Worm (Caenorhabditis elegans) whole organism, L2 larva: Measurements from ENCODE around the gene T05A7.6.

ENCODE experiments used
- ama-1 ChIP-seq: fragments of 150-350 bp; optimal IDR thresholded peaks from 2 replicates; lab custom pipeline; 2018; ENCODE audit warnings: inconsistent platforms
- lsy-2 ChIP-seq, 2 experiments: fragments of 150-350 bp in 1 of 2; sonication (generic microtip) in 1 of 2; optimal IDR thresholded peaks; 2 replicates each; lab custom pipeline; 2014 to 2017; ENCODE audit warnings: missing biosample characterization in 2 of 2, missing genetic modification characterization in 2 of 2
- nhr-11 ChIP-seq: fragments of 150-350 bp; optimal IDR thresholded peaks from 2 replicates; lab custom pipeline; 2014; ENCODE audit warnings: missing biosample characterization, missing genetic modification characterization
- nhr-129 ChIP-seq: fragments of 150-350 bp; optimal IDR thresholded peaks from 2 replicates; lab custom pipeline; 2014; ENCODE audit warnings: missing biosample characterization, missing genetic modification characterization
- nhr-6 ChIP-seq: fragments of 150-350 bp; optimal IDR thresholded peaks from 2 replicates; lab custom pipeline; 2014; ENCODE audit warnings: missing biosample characterization, missing genetic modification characterization
- sem-4 ChIP-seq: fragments of 150-350 bp; optimal IDR thresholded peaks from 2 replicates; lab custom pipeline; 2014; ENCODE audit warnings: missing biosample characterization, missing genetic modification reagents, missing genetic modification characterization
- unc-55 ChIP-seq: fragments of 150-350 bp; sonication (generic microtip); optimal IDR thresholded peaks from 3 replicates; lab custom pipeline; 2014; ENCODE audit warnings: missing biosample characterization, missing genetic modification reagents, missing genetic modification characterization

- TF ChIP-seq ama-1 (no peak), nhr-11 (tag; lab: Kevin White, UChicago) (no peak), unc-55 (GFP tag; lab: Kevin White, UChicago) (no peak), sem-4 (tag; lab: Kevin White, UChicago) (no peak), lsy-2 (tag; optimal IDR thresholded peaks at IDR 0.05; lab: Kevin White, UChicago) (no peak), nhr-6 (tag; lab: Kevin White, UChicago) (no peak), nhr-129 (no peak)
These were observed 39.2 kb upstream of the T05A7.6 start for ce11 chrII:4710813-4711212.
